Worm (Caenorhabditis elegans) whole organism, L4 larva: ENCODE measurements around the gene F41C3.7.

Source experiments
- F10B5.3 ChIP-seq: sonication (generic microtip); optimal IDR thresholded peaks from 2 replicates; lab custom pipeline; 2016; ENCODE audit warnings: mild to moderate bottlenecking, missing genetic modification characterization, missing compliant biosample characterization
- F49E8.2 ChIP-seq: sonication (generic microtip); optimal IDR thresholded peaks from 2 replicates; lab custom pipeline; 2016; ENCODE audit warnings: missing compliant biosample characterization, mild to moderate bottlenecking, missing genetic modification characterization, borderline replicate concordance
- R02D3.7 ChIP-seq: fragments of 150-350 bp; sonication (generic microtip); optimal IDR thresholded peaks from 3 replicates; lab custom pipeline; 2014; ENCODE audit warnings: missing biosample characterization, missing genetic modification characterization
- Y48G9A.11 ChIP-seq: fragments of 200-800 bp; sonication (Bioruptor generic); IDR thresholded peaks from 2 replicates; pipeline ENCODE4 v1.3.6; 2022; ENCODE audit warnings: missing genetic modification reagents, missing genetic modification characterization, missing compliant biosample characterization
- Y75B8A.6 ChIP-seq: fragments of 200-800 bp; sonication (Bioruptor generic); IDR thresholded peaks from 2 replicates; pipeline ENCODE4 v1.3.6; 2022; ENCODE audit warnings: missing genetic modification reagents, missing genetic modification characterization, missing compliant biosample characterization
- ceh-44 ChIP-seq: fragments of 200-800 bp; sonication (Bioruptor generic); IDR thresholded peaks from 2 replicates; pipeline ENCODE4 v1.3.6; 2022; ENCODE audit warnings: missing genetic modification reagents, missing genetic modification characterization, missing compliant biosample characterization
- ceh-62 ChIP-seq: sonication (generic microtip); optimal IDR thresholded peaks from 2 replicates; lab custom pipeline; 2017; ENCODE audit warnings: missing biosample characterization, missing genetic modification characterization
- ceh-82 ChIP-seq: sonication (generic microtip); optimal IDR thresholded peaks from 2 replicates; lab custom pipeline; 2017; ENCODE audit warnings: missing biosample characterization, missing genetic modification characterization
- ces-1 ChIP-seq: fragments of 150-350 bp; sonication (generic microtip); optimal IDR thresholded peaks from 4 replicates; lab custom pipeline; 2014; ENCODE audit warnings: missing biosample characterization, missing genetic modification reagents, missing genetic modification characterization
- ctbp-1 ChIP-seq: fragments of 200-800 bp; sonication (Bioruptor generic); IDR thresholded peaks from 2 replicates; pipeline ENCODE4 v1.3.6; 2022; ENCODE audit warnings: missing genetic modification reagents, missing genetic modification characterization, missing compliant biosample characterization
- daf-19 ChIP-seq: fragments of 200-800 bp; sonication (Bioruptor generic); conservative IDR thresholded peaks from 2 replicates; pipeline ENCODE4 v1.3.6; 2022; ENCODE audit warnings: missing genetic modification characterization, missing compliant biosample characterization
- dmd-9 ChIP-seq: fragments of 200-800 bp; sonication (Bioruptor generic); IDR thresholded peaks from 2 replicates; pipeline ENCODE4 v1.3.6; 2022; ENCODE audit warnings: missing genetic modification reagents, missing genetic modification characterization, missing compliant biosample characterization
- dve-1 ChIP-seq: sonication (generic microtip); optimal IDR thresholded peaks from 2 replicates; lab custom pipeline; 2017; ENCODE audit warnings: antibody characterized with exemption, mild to moderate bottlenecking, missing genetic modification characterization, missing compliant biosample characterization; ENCODE audit not compliant: insufficient read depth
- fos-1 ChIP-seq: fragments of 150-350 bp; optimal IDR thresholded peaks from 2 replicates; lab custom pipeline; 2014; ENCODE audit warnings: missing biosample characterization, missing genetic modification characterization
- gei-8 ChIP-seq: fragments of 200-800 bp; sonication (Bioruptor generic); optimal IDR thresholded peaks from 2 replicates; lab custom pipeline; 2018; ENCODE audit warnings: mild to moderate bottlenecking, missing genetic modification characterization, missing compliant biosample characterization
- hlh-30 ChIP-seq: sonication (generic microtip); optimal IDR thresholded peaks from 2 replicates; lab custom pipeline; 2017; ENCODE audit warnings: antibody characterized with exemption, mild to moderate bottlenecking, missing genetic modification characterization, missing compliant biosample characterization; ENCODE audit not compliant: insufficient read depth
- lin-1 ChIP-seq: fragments of 200-800 bp; sonication (Bioruptor generic); IDR thresholded peaks from 2 replicates; pipeline ENCODE4 v1.3.6; 2022; ENCODE audit warnings: missing genetic modification reagents, missing genetic modification characterization, missing compliant biosample characterization
- lin-15B ChIP-seq: fragments of 150-350 bp; sonication (generic microtip); optimal IDR thresholded peaks from 3 replicates; lab custom pipeline; 2014; ENCODE audit warnings: missing biosample characterization, missing genetic modification characterization
- lin-39 ChIP-seq: fragments of 150-350 bp; optimal IDR thresholded peaks from 2 replicates; lab custom pipeline; 2014; ENCODE audit warnings: missing biosample characterization, missing genetic modification reagents, missing genetic modification characterization
- madf-5 ChIP-seq, 2 experiments: fragments of 200-800 bp; sonication (Bioruptor generic); IDR thresholded peaks; 2 replicates each; pipeline ENCODE4 v1.3.6; 2022; ENCODE audit warnings: missing compliant biosample characterization in 2 of 2, missing genetic modification characterization in 2 of 2
- madf-9 ChIP-seq: fragments of 200-800 bp; sonication (Bioruptor generic); conservative IDR thresholded peaks from 2 replicates; pipeline ENCODE4 v1.3.6; 2022; ENCODE audit warnings: missing genetic modification reagents, missing genetic modification characterization, missing compliant biosample characterization
- mdl-1 ChIP-seq, 2 experiments: fragments of 150-350 bp in 1 of 2; sonication (generic microtip) in 1 of 2; optimal IDR thresholded peaks; 2 replicates each; lab custom pipeline; 2014 to 2017; ENCODE audit warnings: missing biosample characterization in 2 of 2, missing genetic modification characterization in 2 of 2
- mdt-29 ChIP-seq: fragments of 200-800 bp; sonication (Bioruptor generic); IDR thresholded peaks from 2 replicates; pipeline ENCODE4 v1.3.6; 2022; ENCODE audit warnings: missing genetic modification reagents, missing genetic modification characterization, missing compliant biosample characterization
- mxl-2 ChIP-seq: fragments of 200-800 bp; sonication (Bioruptor generic); conservative IDR thresholded peaks from 2 replicates; pipeline ENCODE4 v1.3.6; 2022; ENCODE audit warnings: missing genetic modification reagents, missing genetic modification characterization, missing compliant biosample characterization
- nhr-10 ChIP-seq: fragments of 150-350 bp; optimal IDR thresholded peaks from 2 replicates; lab custom pipeline; 2014; ENCODE audit warnings: missing biosample characterization, missing genetic modification characterization
- nhr-102 ChIP-seq: sonication (generic microtip); optimal IDR thresholded peaks from 2 replicates; lab custom pipeline; 2016; ENCODE audit warnings: mild to moderate bottlenecking, missing genetic modification characterization, moderate library complexity, missing compliant biosample characterization
- nhr-28 ChIP-seq: fragments of 150-350 bp; optimal IDR thresholded peaks from 2 replicates; lab custom pipeline; 2014; ENCODE audit warnings: missing biosample characterization, missing genetic modification characterization
- nhr-41 ChIP-seq: fragments of 200-800 bp; sonication (Bioruptor generic); IDR thresholded peaks from 2 replicates; pipeline ENCODE4 v1.3.6; 2022; ENCODE audit warnings: missing genetic modification reagents, missing genetic modification characterization, missing compliant biosample characterization
- nhr-48 ChIP-seq: sonication (generic microtip); optimal IDR thresholded peaks from 2 replicates; lab custom pipeline; 2016; ENCODE audit warnings: mild to moderate bottlenecking, missing genetic modification characterization, missing compliant biosample characterization
- nhr-76 ChIP-seq: fragments of 150-350 bp; optimal IDR thresholded peaks from 2 replicates; lab custom pipeline; 2014; ENCODE audit warnings: missing biosample characterization, missing genetic modification characterization
- nhr-77 ChIP-seq: fragments of 150-350 bp; optimal IDR thresholded peaks from 2 replicates; lab custom pipeline; 2014; ENCODE audit warnings: missing biosample characterization, missing genetic modification characterization
- pqm-1 ChIP-seq: sonication (generic microtip); optimal IDR thresholded peaks from 2 replicates; lab custom pipeline; 2017; ENCODE audit warnings: missing biosample characterization, missing genetic modification characterization
- rbr-2 ChIP-seq: sonication (generic microtip); optimal IDR thresholded peaks from 2 replicates; lab custom pipeline; 2016; ENCODE audit warnings: missing genotype, missing genetic modification characterization, missing compliant biosample characterization
- saeg-2 ChIP-seq: fragments of 200-800 bp; sonication (Bioruptor generic); IDR thresholded peaks from 2 replicates; pipeline ENCODE4 v1.3.6; 2022; ENCODE audit warnings: missing genetic modification reagents, missing genetic modification characterization, missing compliant biosample characterization
- set-16 ChIP-seq: fragments of 200-800 bp; sonication (Bioruptor generic); IDR thresholded peaks from 2 replicates; pipeline ENCODE4 v1.3.6; 2022; ENCODE audit warnings: missing genetic modification reagents, missing genetic modification characterization, missing compliant biosample characterization
- skn-1 ChIP-seq: fragments of 150-350 bp; optimal IDR thresholded peaks from 2 replicates; lab custom pipeline; 2014; ENCODE audit warnings: missing biosample characterization, missing genetic modification characterization
- snpc-1.2 ChIP-seq: fragments of 200-800 bp; sonication (Bioruptor generic); IDR thresholded peaks from 2 replicates; pipeline ENCODE4 v1.3.6; 2022; ENCODE audit warnings: missing genetic modification reagents, missing genetic modification characterization, missing compliant biosample characterization
- unc-130 ChIP-seq: sonication (generic microtip); optimal IDR thresholded peaks from 2 replicates; lab custom pipeline; 2016; ENCODE audit warnings: missing genetic modification reagents, missing genetic modification characterization, missing compliant biosample characterization
- unc-62 ChIP-seq, 3 experiments: fragments of 150-350 bp in 1 of 3; sonication (generic microtip); optimal IDR thresholded peaks in 2 of 3; peaks in 1 of 3; 1 replicate in 1 of 3; 2 replicates in 2 of 3; lab custom pipeline; 2014 to 2017; ENCODE audit warnings: missing biosample characterization in 3 of 3, missing genetic modification characterization in 3 of 3, missing genetic modification reagents in 3 of 3, missing genotype in 1 of 3

F41C3.7 gene

ce11 chrII:4729733-4730132, at the start of gene F41C3.7:
F41C3.7 (plus strand) TSS chrII:4730033.
- TF ChIP-seq unc-130 (no peak), ctbp-1 (no peak), F49E8.2 (tag; lab: Kevin White, UChicago) (no peak), unc-62 (GFP tag; optimal IDR thresholded peaks at IDR 0.05 in 1 of 2; lab: Kevin White, UChicago) (no peak), unc-62 (tag; optimal IDR thresholded peaks at IDR 0.05; lab: Kevin White, UChicago) (no peak), dmd-9 (GFP tag; lab: Robert Waterston, UW) (no peak), gei-8 (no peak), saeg-2 (GFP tag; lab: Robert Waterston, UW) (no peak), R02D3.7 (tag; lab: Kevin White, UChicago) (no peak), madf-9 (no peak), snpc-1.2 (GFP tag; lab: Robert Waterston, UW) (no peak), dve-1 (no peak), ces-1 (GFP tag; lab: Kevin White, UChicago) (no peak), nhr-10 (tag; lab: Kevin White, UChicago) (no peak), ceh-44 (GFP tag; lab: Robert Waterston, UW) (no peak), Y48G9A.11 (GFP tag; lab: Robert Waterston, UW) (no peak), nhr-76 (no peak)
- TF ChIP-seq, all 104 proteins: peak for 0

ce11 chrII:4681391-4681790, 48.4 kb upstream of the F41C3.7 start, which contains the start of gene T05A7.7:
T05A7.7 (minus strand) TSS chrII:4681491.
- TF ChIP-seq madf-5 (GFP tag; IDR thresholded peaks at IDR 0.05; lab: Robert Waterston, UW) (no peak), set-16 (GFP tag; lab: Robert Waterston, UW) (no peak), mdt-29 (GFP tag; lab: Robert Waterston, UW) (no peak), unc-130 (no peak), lin-15B (no peak), ceh-62 (tag; lab: Kevin White, UChicago) (no peak), ceh-82 (tag; lab: Kevin White, UChicago) (no peak), Y75B8A.6 (no peak), fos-1 (no peak), daf-19 (GFP tag; lab: Robert Waterston, UW) (no peak), lin-39 (tag; lab: Kevin White, UChicago) (no peak), F10B5.3 (tag; lab: Kevin White, UChicago) (no peak), nhr-48 (no peak), nhr-77 (tag; lab: Kevin White, UChicago) (no peak), hlh-30 (tag; lab: Kevin White, UChicago) (no peak), nhr-28 (no peak)

ce11 chrII:4683693-4684092, 46.1 kb upstream of the F41C3.7 start, which contains the start of gene sre-40:
sre-40 (minus strand) TSS chrII:4683793.
- TF ChIP-seq lin-15B (no peak), F10B5.3 (tag; lab: Kevin White, UChicago) (no peak), snpc-1.2 (GFP tag; lab: Robert Waterston, UW) (no peak), skn-1 (tag; lab: Kevin White, UChicago) (no peak), rbr-2 (tag; lab: Kevin White, UChicago) (no peak)

ce11 chrII:4684852-4685251, 45.0 kb upstream of the F41C3.7 start:
- TF ChIP-seq mdl-1 (tag; optimal IDR thresholded peaks at IDR 0.05; lab: Kevin White, UChicago), result no peak
- no peak for TF ChIP-seq nhr-102 (tag; lab: Kevin White, UChicago)
- TF ChIP-seq skn-1 (tag; lab: Kevin White, UChicago), result no peak
- TF ChIP-seq nhr-41 (GFP tag; lab: Robert Waterston, UW), result no peak
- TF ChIP-seq gei-8, result no peak
- no peak for TF ChIP-seq lin-39 (tag; lab: Kevin White, UChicago)
- TF ChIP-seq pqm-1 (tag; lab: Kevin White, UChicago), result no peak
- TF ChIP-seq lin-1 (GFP tag; lab: Robert Waterston, UW), result no peak
- no peak for TF ChIP-seq mxl-2 (GFP tag; lab: Robert Waterston, UW)
- no peak for TF ChIP-seq fos-1
- TF ChIP-seq, all 104 proteins: peak for 0
